Fruit fly (Drosophila melanogaster) whole organism, prepupa: ENCODE data around the gene CG42784.

ENCODE experiments used
- CG10631 ChIP-seq: fragments of 200-800 bp; sonication (Bioruptor generic); optimal IDR thresholded peaks from 2 replicates; lab custom pipeline; 2016; ENCODE audit warnings: missing biosample characterization, missing genetic modification characterization
- CG10669 ChIP-seq: fragments of 200-800 bp; sonication (Bioruptor generic); optimal IDR thresholded peaks from 3 replicates; lab custom pipeline; 2018; ENCODE audit warnings: missing biosample characterization, mild to moderate bottlenecking, missing genetic modification characterization, moderate library complexity
- CG11294 ChIP-seq: fragments of 200-800 bp; sonication (Bioruptor generic); IDR thresholded peaks from 2 replicates; pipeline ENCODE4 v1.3.6; 2022; ENCODE audit warnings: missing biosample characterization, missing genetic modification characterization
- CG11762 ChIP-seq: fragments of 200-800 bp; sonication (Bioruptor generic); optimal IDR thresholded peaks from 3 replicates; lab custom pipeline; 2016; ENCODE audit warnings: missing biosample characterization, missing genetic modification characterization; ENCODE audit not compliant: insufficient read depth
- CG11902 ChIP-seq: fragments of 200-800 bp; sonication (Bioruptor generic); optimal IDR thresholded peaks from 3 replicates; lab custom pipeline; 2016; ENCODE audit warnings: missing biosample characterization, missing genetic modification characterization
- CG15336 ChIP-seq: fragments of 200-800 bp; sonication (Bioruptor generic); IDR thresholded peaks from 2 replicates; pipeline ENCODE4 v1.3.6; 2022; ENCODE audit warnings: missing biosample characterization, missing genetic modification characterization
- CG16779 ChIP-seq: fragments of 200-800 bp; sonication (Bioruptor generic); optimal IDR thresholded peaks from 3 replicates; lab custom pipeline; 2017; ENCODE audit warnings: missing biosample characterization, mild to moderate bottlenecking, missing genetic modification characterization
- CG3032 ChIP-seq: fragments of 200-800 bp; optimal IDR thresholded peaks from 2 replicates; lab custom pipeline; 2019; ENCODE audit warnings: missing biosample characterization, mild to moderate bottlenecking, missing genetic modification characterization, moderate library complexity
- CG31627 ChIP-seq: fragments of 200-800 bp; sonication (Bioruptor generic); optimal IDR thresholded peaks from 3 replicates; lab custom pipeline; 2016; ENCODE audit warnings: missing biosample characterization, missing genetic modification characterization
- CG34406 ChIP-seq: fragments of 200-800 bp; sonication (Bioruptor generic); optimal IDR thresholded peaks from 3 replicates; lab custom pipeline; 2016; ENCODE audit warnings: missing biosample characterization, missing genetic modification characterization
- CG3919 ChIP-seq: fragments of 200-800 bp; sonication (Bioruptor generic); optimal IDR thresholded peaks from 3 replicates; lab custom pipeline; 2016; ENCODE audit warnings: missing biosample characterization, missing genetic modification characterization
- CG4318 ChIP-seq: fragments of 200-800 bp; sonication (Bioruptor generic); optimal IDR thresholded peaks from 3 replicates; lab custom pipeline; 2017; ENCODE audit warnings: missing biosample characterization, mild to moderate bottlenecking, missing genetic modification characterization
- CG6163 ChIP-seq: fragments of 200-800 bp; sonication (Bioruptor generic); IDR thresholded peaks from 3 replicates; pipeline ENCODE4 v1.3.6; 2022; ENCODE audit warnings: missing biosample characterization, missing genetic modification characterization
- CG6854 ChIP-seq: fragments of 200-800 bp; sonication (Bioruptor generic); optimal IDR thresholded peaks from 2 replicates; lab custom pipeline; 2017; ENCODE audit warnings: missing biosample characterization, mild to moderate bottlenecking, missing genetic modification characterization
- CG7368 ChIP-seq: fragments of 200-800 bp; sonication (Bioruptor generic); optimal IDR thresholded peaks from 3 replicates; lab custom pipeline; 2016; ENCODE audit warnings: missing biosample characterization, missing genetic modification characterization
- CG8119 ChIP-seq: fragments of 200-800 bp; sonication (Bioruptor generic); IDR thresholded peaks from 3 replicates; pipeline ENCODE4 v1.3.6; 2022; ENCODE audit warnings: missing biosample characterization, missing genetic modification characterization
- CG8319 ChIP-seq: fragments of 200-800 bp; sonication (Bioruptor generic); optimal IDR thresholded peaks from 3 replicates; lab custom pipeline; 2016; ENCODE audit warnings: missing biosample characterization, missing genetic modification characterization
- CG9139 ChIP-seq: fragments of 200-800 bp; sonication (Bioruptor generic); optimal IDR thresholded peaks from 3 replicates; lab custom pipeline; 2017; ENCODE audit warnings: missing biosample characterization, mild to moderate bottlenecking, missing genetic modification characterization
- Eip78C ChIP-seq: fragments of 200-800 bp; sonication (Bioruptor generic); peaks from one replicate; lab custom pipeline; 2016; ENCODE audit warnings: missing biosample characterization, missing genetic modification characterization
- Ets21C ChIP-seq: fragments of 200-800 bp; sonication (Bioruptor generic); optimal IDR thresholded peaks from 3 replicates; lab custom pipeline; 2016; ENCODE audit warnings: missing biosample characterization, missing genetic modification characterization
- Met ChIP-seq: fragments of 200-800 bp; sonication (Bioruptor generic); optimal IDR thresholded peaks from 3 replicates; lab custom pipeline; 2016; ENCODE audit warnings: missing biosample characterization, missing genetic modification characterization
- OdsH ChIP-seq: fragments of 200-800 bp; sonication (Bioruptor generic); optimal IDR thresholded peaks from 3 replicates; lab custom pipeline; 2016; ENCODE audit warnings: missing biosample characterization, missing genetic modification characterization
- Sox102F ChIP-seq: fragments of 200-800 bp; sonication (Bioruptor generic); optimal IDR thresholded peaks from 2 replicates; lab custom pipeline; 2016; ENCODE audit warnings: missing biosample characterization, mild to moderate bottlenecking, missing genetic modification characterization
- Sox14 ChIP-seq: fragments of 200-800 bp; sonication (Bioruptor generic); optimal IDR thresholded peaks from 3 replicates; lab custom pipeline; 2016; ENCODE audit warnings: missing biosample characterization, missing genetic modification characterization
- Sox15 ChIP-seq: fragments of 200-800 bp; sonication (Bioruptor generic); optimal IDR thresholded peaks from 3 replicates; lab custom pipeline; 2016; ENCODE audit warnings: missing biosample characterization, missing genetic modification characterization
- acj6 ChIP-seq: fragments of 200-800 bp; sonication (Bioruptor generic); optimal IDR thresholded peaks from 3 replicates; lab custom pipeline; 2016; ENCODE audit warnings: missing biosample characterization, missing genetic modification characterization
- dac ChIP-seq: fragments of 200-800 bp; sonication (Bioruptor generic); optimal IDR thresholded peaks from 2 replicates; lab custom pipeline; 2017; ENCODE audit warnings: missing biosample characterization, mild to moderate bottlenecking, missing genetic modification characterization
- dsx ChIP-seq: fragments of 200-800 bp; optimal IDR thresholded peaks from 3 replicates; lab custom pipeline; 2019; ENCODE audit warnings: missing biosample characterization, mild to moderate bottlenecking, missing genetic modification characterization, moderate library complexity; ENCODE audit not compliant: poor library complexity, severe bottlenecking
- esn ChIP-seq: fragments of 200-800 bp; sonication (Bioruptor generic); optimal IDR thresholded peaks from 2 replicates; lab custom pipeline; 2016; ENCODE audit warnings: missing biosample characterization, mild to moderate bottlenecking, missing genetic modification characterization, moderate library complexity
- fd85E ChIP-seq: fragments of 200-800 bp; sonication (Bioruptor generic); optimal IDR thresholded peaks from 3 replicates; lab custom pipeline; 2016; ENCODE audit warnings: missing biosample characterization, missing genetic modification characterization
- lz ChIP-seq: fragments of 200-800 bp; sonication (Bioruptor generic); optimal IDR thresholded peaks from 3 replicates; lab custom pipeline; 2016; ENCODE audit warnings: missing biosample characterization, missing genetic modification characterization
- pdm3 ChIP-seq: fragments of 200-800 bp; sonication (Bioruptor generic); optimal IDR thresholded peaks from 3 replicates; lab custom pipeline; 2016; ENCODE audit warnings: missing biosample characterization, missing genetic modification characterization
- salr ChIP-seq, 2 experiments: fragments of 200-800 bp; sonication (Bioruptor generic); optimal IDR thresholded peaks; 3 replicates each; lab custom pipeline; 2016 to 2018; ENCODE audit warnings: missing biosample characterization in 2 of 2, missing genetic modification characterization in 2 of 2, mild to moderate bottlenecking in 1 of 2
- spab ChIP-seq: fragments of 200-800 bp; sonication (Bioruptor generic); optimal IDR thresholded peaks from 2 replicates; lab custom pipeline; 2017; ENCODE audit warnings: missing biosample characterization, mild to moderate bottlenecking, missing genetic modification characterization, missing genetic modification reagents
- ss ChIP-seq, 2 experiments: fragments of 200-800 bp; sonication (Bioruptor generic); optimal IDR thresholded peaks; 2 replicates in 1 of 2; 3 replicates in 1 of 2; lab custom pipeline; 2017 to 2018; ENCODE audit warnings: mild to moderate bottlenecking in 2 of 2, missing biosample characterization in 2 of 2, missing genetic modification characterization in 2 of 2, moderate library complexity in 1 of 2
- svp ChIP-seq: fragments of 200-800 bp; sonication (Bioruptor generic); peaks from one replicate; lab custom pipeline; 2016; ENCODE audit warnings: missing biosample characterization, missing genetic modification characterization
- topi ChIP-seq: fragments of 200-800 bp; sonication (Bioruptor generic); optimal IDR thresholded peaks from 3 replicates; lab custom pipeline; 2016; ENCODE audit warnings: missing biosample characterization, missing genetic modification characterization
- vri ChIP-seq: fragments of 200-800 bp; sonication (Bioruptor generic); optimal IDR thresholded peaks from 3 replicates; lab custom pipeline; 2016; ENCODE audit warnings: missing biosample characterization, mild to moderate bottlenecking, missing genetic modification characterization

Gene CG42784

DNA sequence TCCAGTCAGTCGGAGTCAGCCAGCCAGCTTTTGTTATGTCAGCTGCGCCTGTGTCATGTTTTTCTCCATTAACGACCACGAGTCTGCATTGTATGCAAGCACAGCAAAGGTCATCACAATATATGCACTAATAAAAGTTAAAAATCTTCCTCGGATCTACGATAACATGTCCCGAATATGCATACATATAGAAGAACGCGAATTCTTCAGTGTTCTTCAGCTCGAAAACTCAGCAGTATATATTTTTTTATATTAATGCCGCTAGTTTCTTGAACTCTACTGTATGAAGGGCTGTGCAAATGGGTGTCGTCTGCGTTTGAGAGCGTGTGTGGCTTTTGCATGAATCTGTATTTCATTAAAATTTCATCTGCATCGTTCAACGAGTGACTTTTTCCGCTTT, 67.0 kb downstream of the CG42784 start (continued):
- TF ChIP-seq ss (GFP tag; optimal IDR thresholded peaks at IDR 0.05; lab: Kevin White, UChicago) (no peak), fd85E (GFP tag; lab: Kevin White, UChicago) (no peak), CG15336 (GFP tag; lab: Robert Waterston, UW) (no peak), Ets21C (peak; percentile 7), CG6854 (GFP tag; lab: Kevin White, UChicago) (no peak), pdm3 (peak; percentile 50), esn (GFP tag; lab: Kevin White, UChicago) (no peak), CG11294 (GFP tag; lab: Robert Waterston, UW) (no peak), CG34406 (GFP tag; lab: Kevin White, UChicago) (peak; percentile 44), CG31627 (GFP tag; lab: Kevin White, UChicago) (peak; percentile 54), acj6 (GFP tag; lab: Kevin White, UChicago) (peak; percentile 62), CG11902 (GFP tag; lab: Kevin White, UChicago) (no peak), dsx (no peak), CG10669 (GFP tag; lab: Kevin White, UChicago) (peak; percentile 27), CG8319 (GFP tag; lab: Kevin White, UChicago) (no peak), CG16779 (tag; lab: Kevin White, UChicago) (peak; percentile 35), CG11762 (GFP tag; lab: Kevin White, UChicago) (no peak), Sox102F (GFP tag; lab: Kevin White, UChicago) (peak; percentile 57), CG4318 (no peak), topi (GFP tag; lab: Kevin White, UChicago) (no peak), Met (GFP tag; lab: Kevin White, UChicago) (no peak), Eip78C (GFP tag; lab: Kevin White, UChicago) (no peak), CG9139 (GFP tag; lab: Kevin White, UChicago) (no peak), lz (GFP tag; lab: Kevin White, UChicago) (peak; percentile 53), dac (GFP tag; lab: Kevin White, UChicago) (no peak), Sox14 (GFP tag; lab: Kevin White, UChicago) (no peak), salr (GFP tag; optimal IDR thresholded peaks at IDR 0.05; lab: Kevin White, UChicago) (peak in 1 of 2 experiments; percentile 28), spab (GFP tag; lab: Kevin White, UChicago) (peak; percentile 18), Sox15 (GFP tag; lab: Kevin White, UChicago) (no peak), CG10631 (peak; percentile 37)

dm6 chr2L:13497915-13498314, 82.7 kb downstream of the CG42784 start:
- no peak for TF ChIP-seq CG3919 (GFP tag; lab: Kevin White, UChicago)
- TF ChIP-seq CG3032 (tag; lab: Kevin White, UChicago) = no peak
- no peak for TF ChIP-seq OdsH (GFP tag; lab: Kevin White, UChicago)

- TF ChIP-seq topi (GFP tag; lab: Kevin White, UChicago) (no peak), CG15336 (GFP tag; lab: Robert Waterston, UW) (no peak), CG10631 (no peak), svp (peak; percentile 52), salr (GFP tag; optimal IDR thresholded peaks at IDR 0.05; lab: Kevin White, UChicago) (no peak), acj6 (GFP tag; lab: Kevin White, UChicago) (no peak), CG31627 (GFP tag; lab: Kevin White, UChicago) (no peak), CG7368 (no peak)
Observed at dm6 chr2L:13500416-13500815, 85.2 kb downstream of the CG42784 start.

- TF ChIP-seq CG8119 (GFP tag; lab: Robert Waterston, UW) = 0 out of 3 replicates have a peak, but pooled peaks have one; percentile 13
- no peak for TF ChIP-seq CG11762 (GFP tag; lab: Kevin White, UChicago)
- TF ChIP-seq CG6163 (GFP tag; lab: Robert Waterston, UW) = no peak
- TF ChIP-seq vri = peak; percentile 60
Observed at dm6 chr2L:13509533-13510240, 94.5 kb downstream of the CG42784 start.
